Worm (Caenorhabditis elegans) whole organism, L4 larva: ENCODE data around the gene E02H9.6.
"Not testable (repeated sequence)": the region's sequence is repeated elsewhere in the genome, so short reads cannot be mapped to it uniquely, and the experiment has no call there.

Source experiments
- F26F4.8 ChIP-seq: fragments of 200-800 bp; sonication (Bioruptor generic); conservative IDR thresholded peaks from 2 replicates; pipeline ENCODE4 v1.3.6; 2022; ENCODE audit warnings: missing genetic modification characterization, missing compliant biosample characterization
- F49E8.2 ChIP-seq: sonication (generic microtip); optimal IDR thresholded peaks from 2 replicates; lab custom pipeline; 2016; ENCODE audit warnings: missing compliant biosample characterization, mild to moderate bottlenecking, missing genetic modification characterization, borderline replicate concordance
- R02D3.7 ChIP-seq: fragments of 150-350 bp; sonication (generic microtip); optimal IDR thresholded peaks from 3 replicates; lab custom pipeline; 2014; ENCODE audit warnings: missing biosample characterization, missing genetic modification characterization
- T20F7.1 ChIP-seq: fragments of 200-800 bp; sonication (Bioruptor generic); optimal IDR thresholded peaks from 2 replicates; lab custom pipeline; 2018; ENCODE audit warnings: mild to moderate bottlenecking, missing genetic modification characterization, missing compliant biosample characterization
- Y105C5A.15 ChIP-seq: fragments of 200-800 bp; sonication (Bioruptor generic); IDR thresholded peaks from 2 replicates; pipeline ENCODE4 v1.3.6; 2022; ENCODE audit warnings: missing genetic modification characterization, missing compliant biosample characterization
- Y75B8A.6 ChIP-seq: fragments of 200-800 bp; sonication (Bioruptor generic); IDR thresholded peaks from 2 replicates; pipeline ENCODE4 v1.3.6; 2022; ENCODE audit warnings: missing genetic modification reagents, missing genetic modification characterization, missing compliant biosample characterization
- aha-1 ChIP-seq: fragments of 150-350 bp; peaks from one replicate; lab custom pipeline; 2014; ENCODE audit warnings: missing biosample characterization, missing genetic modification characterization
- aly-2 ChIP-seq: sonication (generic microtip); optimal IDR thresholded peaks from 2 replicates; lab custom pipeline; 2018; ENCODE audit warnings: missing biosample characterization, missing genetic modification characterization
- ama-1 ChIP-seq: fragments of 150-350 bp; optimal IDR thresholded peaks from 2 replicates; lab custom pipeline; 2014; ENCODE audit warnings: inconsistent platforms, mixed read lengths
- ceh-28 ChIP-seq: fragments of 150-350 bp; optimal IDR thresholded peaks from 2 replicates; lab custom pipeline; 2014; ENCODE audit warnings: missing biosample characterization, missing genetic modification reagents, missing genetic modification characterization
- ces-1 ChIP-seq: fragments of 150-350 bp; sonication (generic microtip); optimal IDR thresholded peaks from 4 replicates; lab custom pipeline; 2014; ENCODE audit warnings: missing biosample characterization, missing genetic modification reagents, missing genetic modification characterization
- cey-2 ChIP-seq: sonication (generic microtip); optimal IDR thresholded peaks from 3 replicates; lab custom pipeline; 2017; ENCODE audit warnings: missing genetic modification characterization, mild to moderate bottlenecking, missing compliant biosample characterization, antibody characterized with exemption, borderline replicate concordance; ENCODE audit not compliant: insufficient read depth
- ctbp-1 ChIP-seq: fragments of 200-800 bp; sonication (Bioruptor generic); IDR thresholded peaks from 2 replicates; pipeline ENCODE4 v1.3.6; 2022; ENCODE audit warnings: missing genetic modification reagents, missing genetic modification characterization, missing compliant biosample characterization
- daf-16 ChIP-seq, 3 experiments: sonication (generic microtip); optimal IDR thresholded peaks; 2 replicates each; lab custom pipeline; 2016 to 2017; ENCODE audit warnings: missing genetic modification characterization in 3 of 3, missing genetic modification reagents in 3 of 3, mild to moderate bottlenecking in 2 of 3, missing compliant biosample characterization in 2 of 3, missing biosample characterization in 1 of 3, moderate library complexity in 1 of 3
- daf-8 ChIP-seq: fragments of 200-800 bp; sonication (Bioruptor generic); IDR thresholded peaks from 2 replicates; pipeline ENCODE4 v1.3.6; 2022; ENCODE audit warnings: missing genetic modification characterization, missing compliant biosample characterization
- dmd-6 ChIP-seq: fragments of 200-800 bp; sonication (Bioruptor generic); IDR thresholded peaks from 2 replicates; pipeline ENCODE4 v1.3.6; 2022; ENCODE audit warnings: missing genetic modification reagents, missing genetic modification characterization, missing compliant biosample characterization
- dmd-9 ChIP-seq: fragments of 200-800 bp; sonication (Bioruptor generic); IDR thresholded peaks from 2 replicates; pipeline ENCODE4 v1.3.6; 2022; ENCODE audit warnings: missing genetic modification reagents, missing genetic modification characterization, missing compliant biosample characterization
- duxl-1 ChIP-seq: sonication (generic microtip); optimal IDR thresholded peaks from 2 replicates; lab custom pipeline; 2016; ENCODE audit warnings: mild to moderate bottlenecking, missing genetic modification characterization, moderate library complexity, missing compliant biosample characterization; ENCODE audit not compliant: poor library complexity
- dve-1 ChIP-seq: sonication (generic microtip); optimal IDR thresholded peaks from 2 replicates; lab custom pipeline; 2017; ENCODE audit warnings: antibody characterized with exemption, mild to moderate bottlenecking, missing genetic modification characterization, missing compliant biosample characterization; ENCODE audit not compliant: insufficient read depth
- egl-27 ChIP-seq: sonication (generic microtip); optimal IDR thresholded peaks from 3 replicates; lab custom pipeline; 2017; ENCODE audit warnings: missing biosample characterization, missing genetic modification reagents, missing genetic modification characterization
- fkh-10 ChIP-seq: fragments of 150-350 bp; optimal IDR thresholded peaks from 2 replicates; lab custom pipeline; 2014; ENCODE audit warnings: missing biosample characterization, missing genetic modification reagents, missing genetic modification characterization
- hif-1 ChIP-seq, 2 experiments: sonication (generic microtip); optimal IDR thresholded peaks; 2 replicates each; lab custom pipeline; 2016 to 2017; ENCODE audit warnings: missing compliant biosample characterization in 2 of 2, missing genetic modification characterization in 2 of 2, missing genetic modification reagents in 2 of 2, missing genotype in 2 of 2, mild to moderate bottlenecking in 1 of 2
- hlh-11 ChIP-seq: fragments of 200-800 bp; sonication (Bioruptor generic); optimal IDR thresholded peaks from 2 replicates; lab custom pipeline; 2018; ENCODE audit warnings: mild to moderate bottlenecking, missing genetic modification characterization, missing compliant biosample characterization
- lin-1 ChIP-seq: fragments of 200-800 bp; sonication (Bioruptor generic); IDR thresholded peaks from 2 replicates; pipeline ENCODE4 v1.3.6; 2022; ENCODE audit warnings: missing genetic modification reagents, missing genetic modification characterization, missing compliant biosample characterization
- mdl-1 ChIP-seq, 2 experiments: fragments of 150-350 bp in 1 of 2; sonication (generic microtip) in 1 of 2; optimal IDR thresholded peaks; 2 replicates each; lab custom pipeline; 2014 to 2017; ENCODE audit warnings: missing biosample characterization in 2 of 2, missing genetic modification characterization in 2 of 2
- mdt-29 ChIP-seq: fragments of 200-800 bp; sonication (Bioruptor generic); IDR thresholded peaks from 2 replicates; pipeline ENCODE4 v1.3.6; 2022; ENCODE audit warnings: missing genetic modification reagents, missing genetic modification characterization, missing compliant biosample characterization
- mes-2 ChIP-seq: sonication (generic microtip); optimal IDR thresholded peaks from 2 replicates; lab custom pipeline; 2016; ENCODE audit warnings: missing genotype, mild to moderate bottlenecking, missing genetic modification characterization, missing compliant biosample characterization; ENCODE audit not compliant: poor library complexity, severe bottlenecking
- nhr-10 ChIP-seq: fragments of 150-350 bp; optimal IDR thresholded peaks from 2 replicates; lab custom pipeline; 2014; ENCODE audit warnings: missing biosample characterization, missing genetic modification characterization
- nhr-111 ChIP-seq: fragments of 200-800 bp; sonication (Bioruptor generic); optimal IDR thresholded peaks from 2 replicates; lab custom pipeline; 2018; ENCODE audit warnings: mild to moderate bottlenecking, missing genetic modification characterization, missing compliant biosample characterization
- nhr-28 ChIP-seq: fragments of 150-350 bp; optimal IDR thresholded peaks from 2 replicates; lab custom pipeline; 2014; ENCODE audit warnings: missing biosample characterization, missing genetic modification characterization
- nhr-77 ChIP-seq: fragments of 150-350 bp; optimal IDR thresholded peaks from 2 replicates; lab custom pipeline; 2014; ENCODE audit warnings: missing biosample characterization, missing genetic modification characterization
- pqm-1 ChIP-seq: sonication (generic microtip); optimal IDR thresholded peaks from 2 replicates; lab custom pipeline; 2017; ENCODE audit warnings: missing biosample characterization, missing genetic modification characterization
- sdz-12 ChIP-seq: fragments of 200-800 bp; sonication (Bioruptor generic); optimal IDR thresholded peaks from 2 replicates; lab custom pipeline; 2018; ENCODE audit warnings: mild to moderate bottlenecking, missing genetic modification characterization, missing compliant biosample characterization
- skn-1 ChIP-seq: fragments of 150-350 bp; optimal IDR thresholded peaks from 2 replicates; lab custom pipeline; 2014; ENCODE audit warnings: missing biosample characterization, missing genetic modification characterization
- unc-62 ChIP-seq, 3 experiments: fragments of 150-350 bp in 1 of 3; sonication (generic microtip); optimal IDR thresholded peaks in 2 of 3; peaks in 1 of 3; 1 replicate in 1 of 3; 2 replicates in 2 of 3; lab custom pipeline; 2014 to 2017; ENCODE audit warnings: missing biosample characterization in 3 of 3, missing genetic modification characterization in 3 of 3, missing genetic modification reagents in 3 of 3, missing genotype in 1 of 3
- vab-7 ChIP-seq: fragments of 200-800 bp; sonication (Bioruptor generic); IDR thresholded peaks from 2 replicates; pipeline ENCODE4 v1.3.6; 2022; ENCODE audit warnings: missing genetic modification reagents, missing genetic modification characterization, missing compliant biosample characterization
- zfp-2 ChIP-seq: sonication (generic microtip); optimal IDR thresholded peaks from 2 replicates; lab custom pipeline; 2016; ENCODE audit warnings: mild to moderate bottlenecking, missing genetic modification characterization, missing compliant biosample characterization

E02H9.6 gene

ce11 chrIII:2432925-2433324, 3.0 kb upstream of the E02H9.6 start:
- peak; percentile 14 for TF ChIP-seq duxl-1
- no peak for TF ChIP-seq aha-1 (tag; lab: Kevin White, UChicago)
- TF ChIP-seq nhr-28 (tag; lab: Kevin White, UChicago) = peak; percentile 9
- no peak for TF ChIP-seq daf-16 (GFP tag; optimal IDR thresholded peaks at IDR 0.05; lab: Kevin White, UChicago)
- no peak for TF ChIP-seq daf-16 (tag; optimal IDR thresholded peaks at IDR 0.05; lab: Kevin White, UChicago)
- no peak for TF ChIP-seq pqm-1 (tag; lab: Kevin White, UChicago)
- TF ChIP-seq Y105C5A.15 (GFP tag; lab: Robert Waterston, UW) = no peak
- TF ChIP-seq, all 104 proteins: peak for 2

DNA sequence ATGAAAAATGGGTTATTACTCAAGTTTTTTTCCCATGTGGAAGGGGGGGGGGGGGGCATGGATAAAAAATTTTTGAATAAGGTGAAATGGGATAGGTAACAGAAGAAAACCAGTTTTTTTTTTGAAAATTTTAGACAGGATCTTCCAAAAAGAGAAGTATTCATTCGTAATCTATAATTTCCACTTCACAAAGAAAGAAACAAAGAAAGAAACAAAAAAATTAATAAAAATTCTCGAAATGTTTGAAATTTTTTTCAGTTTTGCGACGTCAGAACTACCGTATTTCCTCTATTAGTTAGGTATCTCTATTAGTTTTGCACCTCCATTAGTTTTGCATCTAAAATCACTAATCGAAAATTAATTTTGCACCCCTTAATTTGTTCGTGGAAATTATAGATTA, 532 bp upstream of the E02H9.6 start, which contains the start of gene W04B5.6:
W04B5.6 (minus strand) TSS at position 101 of the 400 bp plus-strand sequence.
- not testable (repeated sequence) for TF ChIP-seq R02D3.7, F49E8.2, nhr-28 (tag; lab: Kevin White, UChicago)

DNA sequence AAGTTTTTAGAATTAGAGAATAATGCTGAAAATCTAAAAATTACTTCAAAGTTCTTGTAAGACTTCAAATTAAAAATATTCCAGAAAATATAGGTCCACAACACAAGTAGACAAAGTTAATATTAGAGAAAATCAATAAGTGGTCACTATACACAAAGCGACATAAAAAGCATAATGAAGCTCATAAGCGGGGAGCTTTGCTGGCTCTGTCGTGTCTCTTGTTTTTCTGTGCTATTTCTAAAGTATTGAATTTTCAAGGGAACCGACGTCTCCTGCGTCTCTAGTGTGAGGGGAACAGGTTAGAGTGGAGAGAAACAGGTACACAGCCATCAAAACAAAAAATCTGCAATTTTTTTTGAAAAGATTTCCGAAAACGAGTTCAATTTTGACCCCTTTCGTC, 2.6 kb downstream of the E02H9.6 start, which contains the start of gene E02H9.13:
E02H9.13 (minus strand) TSS at position 199 of the 400 bp plus-strand sequence.
- TF ChIP-seq cey-2 (tag; lab: Kevin White, UChicago) (no peak), skn-1 (tag; lab: Kevin White, UChicago) (no peak), unc-62 (GFP tag; optimal IDR thresholded peaks at IDR 0.05 in 1 of 2; lab: Kevin White, UChicago) (peak in 1 of 2 experiments; percentile 29), unc-62 (tag; optimal IDR thresholded peaks at IDR 0.05; lab: Kevin White, UChicago) (no peak), F26F4.8 (GFP tag; lab: Robert Waterston, UW) (no peak)

- TF ChIP-seq pqm-1 (tag; lab: Kevin White, UChicago) (peak; percentile 15), nhr-28 (tag; lab: Kevin White, UChicago) (peak; percentile 0), daf-16 (GFP tag; optimal IDR thresholded peaks at IDR 0.05; lab: Kevin White, UChicago) (no peak), daf-16 (tag; optimal IDR thresholded peaks at IDR 0.05; lab: Kevin White, UChicago) (no peak)
These were observed 9.8 kb downstream of the E02H9.6 start, which contains the start of the genes E02H9.7 and klo-2 for ce11 chrIII:2445574-2446259. TSS of gene E02H9.7 (minus strand) at chrIII:2445674. TSS of gene klo-2 (plus strand) at chrIII:2446209.

DNA sequence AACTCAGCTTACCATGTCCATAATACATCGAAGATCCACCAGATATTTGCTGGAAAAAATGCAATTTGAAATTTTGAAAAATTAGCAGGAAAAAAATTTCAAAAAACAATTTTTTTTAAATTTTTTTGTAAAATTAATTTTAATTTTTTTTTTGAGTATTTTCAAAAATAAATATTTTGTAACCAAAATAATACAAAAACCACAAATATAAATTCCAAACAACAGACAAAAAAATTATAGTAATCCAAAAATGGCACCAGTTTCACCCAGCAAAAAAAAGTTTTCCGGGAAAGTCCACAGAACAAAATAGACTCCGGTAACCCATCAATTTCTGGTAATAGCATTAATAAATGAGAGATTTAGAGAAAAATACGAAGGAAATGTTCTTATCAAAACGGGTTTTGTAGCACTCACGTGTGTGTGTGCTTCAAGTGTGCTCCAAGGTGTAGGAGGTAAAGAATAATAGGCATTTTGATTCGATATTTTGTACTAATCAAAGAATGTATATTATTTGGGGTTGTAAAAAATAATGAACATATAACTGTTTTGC, 18.9 kb downstream of the E02H9.6 start, which contains the start of gene nhr-121:
nhr-121 (minus strand) TSS at position 51 of the 550 bp plus-strand sequence.
- no peak for TF ChIP-seq daf-8
- TF ChIP-seq aha-1 (tag; lab: Kevin White, UChicago) = peak; percentile 92
- peak; percentile 72 for TF ChIP-seq dve-1 (tag; lab: Kevin White, UChicago)
- no peak for TF ChIP-seq ceh-28
- TF ChIP-seq pqm-1 (tag; lab: Kevin White, UChicago) = peak; percentile 10
- peak in 1 of 2 experiments; percentile 62 for TF ChIP-seq mdl-1 (tag; optimal IDR thresholded peaks at IDR 0.05; lab: Kevin White, UChicago)
- TF ChIP-seq nhr-28 (tag; lab: Kevin White, UChicago) = peak; percentile 96
- TF ChIP-seq mes-2 (tag; lab: Kevin White, UChicago) = no peak
- peak; percentile 61 for TF ChIP-seq hlh-11
- no peak for TF ChIP-seq vab-7 (GFP tag; lab: Robert Waterston, UW)
- TF ChIP-seq mdt-29 (GFP tag; lab: Robert Waterston, UW) = 0 out of 2 replicates have a peak, but pooled peaks have one; percentile 12
- TF ChIP-seq zfp-2 (tag; lab: Kevin White, UChicago) = no peak
- TF ChIP-seq lin-1 (GFP tag; lab: Robert Waterston, UW) = no peak
- peak; percentile 57 for TF ChIP-seq nhr-77 (tag; lab: Kevin White, UChicago)
- no peak for TF ChIP-seq hif-1 (tag; optimal IDR thresholded peaks at IDR 0.05; lab: Kevin White, UChicago)
- TF ChIP-seq nhr-111 (GFP tag; lab: Kevin White, UChicago) = no peak
- TF ChIP-seq dmd-6 (GFP tag; lab: Robert Waterston, UW) = peak; percentile 70
- no peak for TF ChIP-seq ces-1 (GFP tag; lab: Kevin White, UChicago)
- TF ChIP-seq fkh-10 (GFP tag; lab: Kevin White, UChicago) = no peak
- no peak for TF ChIP-seq sdz-12 (GFP tag; lab: Kevin White, UChicago)
- TF ChIP-seq ctbp-1 (GFP tag; lab: Robert Waterston, UW) = no peak
- no peak for TF ChIP-seq daf-16 (GFP tag; optimal IDR thresholded peaks at IDR 0.05; lab: Kevin White, UChicago)
- peak; percentile 60 for TF ChIP-seq daf-16 (tag; optimal IDR thresholded peaks at IDR 0.05; lab: Kevin White, UChicago)
- TF ChIP-seq egl-27 (tag; lab: Kevin White, UChicago) = no peak
- no peak for TF ChIP-seq aly-2 (tag; lab: Kevin White, UChicago)
- no peak for TF ChIP-seq dmd-9
- no peak for TF ChIP-seq nhr-10 (tag; lab: Kevin White, UChicago)
- no peak for TF ChIP-seq F26F4.8 (GFP tag; lab: Robert Waterston, UW)
- no peak for TF ChIP-seq ama-1 (lab: Kevin White, UChicago)
- no peak for TF ChIP-seq Y75B8A.6 (GFP tag; lab: Robert Waterston, UW)
- TF ChIP-seq T20F7.1 (GFP tag; lab: Kevin White, UChicago) = peak; percentile 20
- TF ChIP-seq, all 104 proteins: peak for 11
